Worm (Caenorhabditis elegans) whole organism, L1 larva: ENCODE results near the gene alh-11.

ENCODE experiments used
- blmp-1 ChIP-seq: fragments of 150-350 bp; optimal IDR thresholded peaks from 2 replicates; lab custom pipeline; 2014; ENCODE audit warnings: missing biosample characterization, missing genetic modification characterization
- ces-1 ChIP-seq: fragments of 150-350 bp; optimal IDR thresholded peaks from 2 replicates; lab custom pipeline; 2014; ENCODE audit warnings: missing biosample characterization, missing genetic modification reagents, missing genetic modification characterization
- mdl-1 ChIP-seq, 2 experiments: fragments of 150-350 bp; optimal IDR thresholded peaks; 2 replicates each; lab custom pipeline; 2014 to 2017; ENCODE audit warnings: missing biosample characterization in 2 of 2, missing genetic modification characterization in 2 of 2, inconsistent platforms in 1 of 2
- nhr-90 ChIP-seq: sonication (generic microtip); optimal IDR thresholded peaks from 2 replicates; lab custom pipeline; 2016; ENCODE audit warnings: mild to moderate bottlenecking, missing genetic modification characterization, missing compliant biosample characterization; ENCODE audit not compliant: poor library complexity
- pqm-1 ChIP-seq: sonication (generic microtip); optimal IDR thresholded peaks from 3 replicates; lab custom pipeline; 2017; ENCODE audit warnings: missing biosample characterization, missing genetic modification characterization
- sox-4 ChIP-seq: sonication (generic microtip); optimal IDR thresholded peaks from 2 replicates; lab custom pipeline; 2016; ENCODE audit warnings: missing genetic modification characterization, missing compliant biosample characterization
- unc-62 ChIP-seq: fragments of 150-350 bp; optimal IDR thresholded peaks from 2 replicates; lab custom pipeline; 2014; ENCODE audit warnings: missing biosample characterization, missing genetic modification reagents, missing genetic modification characterization

ce11 chrIII:759675-760074 lies 19.0 kb downstream of the alh-11 start:
- no peak for TF ChIP-seq ces-1 (GFP tag; lab: Kevin White, UChicago)
- no peak for TF ChIP-seq mdl-1 (tag; optimal IDR thresholded peaks at IDR 0.05; lab: Kevin White, UChicago)
- no peak for TF ChIP-seq sox-4
- TF ChIP-seq unc-62 (GFP tag; lab: Kevin White, UChicago) = no peak
- TF ChIP-seq nhr-90 (tag; lab: Kevin White, UChicago) = no peak
- peak; percentile 36 for TF ChIP-seq blmp-1 (tag; lab: Kevin White, UChicago)
- no peak for TF ChIP-seq pqm-1
